Fruit fly (Drosophila melanogaster) whole organism, embryonic: ENCODE results near the gene CG15549.

Experiments
- Adf1 ChIP-seq: fragments of 200-800 bp; sonication (Bioruptor generic); IDR thresholded peaks from 2 replicates; pipeline ENCODE4 v1.3.6; 2022; ENCODE audit warnings: missing biosample characterization, missing genetic modification characterization
- Asciz ChIP-seq: fragments of 200-800 bp; sonication (Bioruptor generic); optimal IDR thresholded peaks from 2 replicates; lab custom pipeline; 2017; ENCODE audit warnings: missing biosample characterization, mild to moderate bottlenecking, missing genetic modification characterization, missing genetic modification reagents
- Bdp1 ChIP-seq: fragments of 200-800 bp; sonication (Bioruptor generic); optimal IDR thresholded peaks from 3 replicates; lab custom pipeline; 2016; ENCODE audit warnings: missing biosample characterization, missing genetic modification characterization
- Blimp-1 ChIP-seq: fragments of 200-800 bp; sonication (Bioruptor generic); optimal IDR thresholded peaks from 3 replicates; lab custom pipeline; 2018; ENCODE audit warnings: missing biosample characterization, missing genetic modification characterization, mild to moderate bottlenecking, moderate library complexity, missing genetic modification reagents
- CG10209 ChIP-seq: fragments of 200-800 bp; sonication (Bioruptor generic); optimal IDR thresholded peaks from 3 replicates; lab custom pipeline; 2017; ENCODE audit warnings: missing biosample characterization, mild to moderate bottlenecking, missing genetic modification characterization, missing genetic modification reagents
- CG11247 ChIP-seq: fragments of 200-800 bp; sonication (Bioruptor generic); IDR thresholded peaks from 2 replicates; pipeline ENCODE4 v1.3.6; 2022; ENCODE audit warnings: missing biosample characterization, missing genetic modification characterization
- CG12071 ChIP-seq: fragments of 200-800 bp; sonication (Bioruptor generic); optimal IDR thresholded peaks from 3 replicates; lab custom pipeline; 2018; ENCODE audit warnings: missing biosample characterization, mild to moderate bottlenecking, missing genetic modification characterization
- CG12299 ChIP-seq: fragments of 200-800 bp; sonication (Bioruptor generic); optimal IDR thresholded peaks from 2 replicates; lab custom pipeline; 2018; ENCODE audit warnings: missing biosample characterization, mild to moderate bottlenecking, missing genetic modification characterization
- CG12769 ChIP-seq: fragments of 200-800 bp; sonication (Bioruptor generic); optimal IDR thresholded peaks from 2 replicates; lab custom pipeline; 2019; ENCODE audit warnings: missing biosample characterization, mild to moderate bottlenecking, missing genetic modification characterization, moderate library complexity
- CG14667 ChIP-seq: fragments of 200-800 bp; sonication (Bioruptor generic); IDR thresholded peaks from 2 replicates; pipeline ENCODE4 v1.3.6; 2022; ENCODE audit warnings: missing biosample characterization, missing genetic modification characterization
- CG16815 ChIP-seq: fragments of 200-800 bp; sonication (Bioruptor generic); optimal IDR thresholded peaks from 3 replicates; lab custom pipeline; 2017; ENCODE audit warnings: missing biosample characterization, mild to moderate bottlenecking, missing genetic modification characterization
- CG16863 ChIP-seq: fragments of 200-800 bp; sonication (Bioruptor generic); optimal IDR thresholded peaks from 3 replicates; lab custom pipeline; 2016; ENCODE audit warnings: missing biosample characterization, missing genetic modification characterization
- CG30403 ChIP-seq: fragments of 200-800 bp; sonication (Bioruptor generic); optimal IDR thresholded peaks from 3 replicates; lab custom pipeline; 2016; ENCODE audit warnings: missing biosample characterization, missing genetic modification characterization
- CG4328 ChIP-seq: fragments of 200-800 bp; sonication (Bioruptor generic); optimal IDR thresholded peaks from 3 replicates; lab custom pipeline; 2017; ENCODE audit warnings: missing biosample characterization, missing genetic modification reagents, missing genetic modification characterization
- CG4424 ChIP-seq: fragments of 200-800 bp; sonication (Bioruptor generic); optimal IDR thresholded peaks from 3 replicates; lab custom pipeline; 2016; ENCODE audit warnings: missing biosample characterization, missing genetic modification characterization
- CG7839 ChIP-seq: fragments of 200-800 bp; sonication (Bioruptor generic); optimal IDR thresholded peaks from 3 replicates; lab custom pipeline; 2018; ENCODE audit warnings: missing biosample characterization, mild to moderate bottlenecking, missing genetic modification characterization, moderate library complexity
- CG9797 ChIP-seq: fragments of 200-800 bp; sonication (Bioruptor generic); optimal IDR thresholded peaks from 3 replicates; lab custom pipeline; 2018; ENCODE audit warnings: missing biosample characterization, mild to moderate bottlenecking, missing genetic modification characterization
- Camta ChIP-seq: fragments of 200-800 bp; sonication (Bioruptor generic); optimal IDR thresholded peaks from 2 replicates; lab custom pipeline; 2016; ENCODE audit warnings: missing biosample characterization, missing genetic modification characterization
- Deaf1 ChIP-seq: fragments of 200-800 bp; optimal IDR thresholded peaks from 3 replicates; lab custom pipeline; 2019; ENCODE audit warnings: missing biosample characterization, mild to moderate bottlenecking, missing genetic modification characterization, moderate library complexity
- E2f1 ChIP-seq: fragments of 200-800 bp; sonication (Bioruptor generic); IDR thresholded peaks from 2 replicates; pipeline ENCODE4 v1.3.6; 2022; ENCODE audit warnings: missing biosample characterization, missing genetic modification characterization
- Fer1 ChIP-seq: fragments of 200-800 bp; sonication (Bioruptor generic); optimal IDR thresholded peaks from 2 replicates; lab custom pipeline; 2017; ENCODE audit warnings: missing biosample characterization, mild to moderate bottlenecking, missing genetic modification characterization
- Gsc ChIP-seq: fragments of 200-800 bp; sonication (Bioruptor generic); IDR thresholded peaks from 2 replicates; pipeline ENCODE4 v1.3.6; 2022; ENCODE audit warnings: missing biosample characterization, missing genetic modification characterization
- HHEX ChIP-seq: fragments of 200-800 bp; sonication (Bioruptor generic); optimal IDR thresholded peaks from 3 replicates; lab custom pipeline; 2017; ENCODE audit warnings: missing biosample characterization, mild to moderate bottlenecking, missing genetic modification characterization, missing genetic modification reagents
- HLH4C ChIP-seq: fragments of 200-800 bp; sonication (Bioruptor generic); IDR thresholded peaks from 3 replicates; pipeline ENCODE4 v1.3.6; 2022; ENCODE audit warnings: missing biosample characterization, missing genetic modification characterization; ENCODE audit not compliant: partially characterized antibody
- Hey ChIP-seq: fragments of 200-800 bp; sonication (Bioruptor generic); optimal IDR thresholded peaks from 3 replicates; lab custom pipeline; 2018; ENCODE audit warnings: missing biosample characterization, mild to moderate bottlenecking, missing genetic modification characterization
- Hsf ChIP-seq: fragments of 200-800 bp; sonication (Bioruptor generic); optimal IDR thresholded peaks from 3 replicates; lab custom pipeline; 2016; ENCODE audit warnings: missing biosample characterization, missing genetic modification characterization
- Mad ChIP-seq: fragments of 200-800 bp; sonication (Bioruptor generic); optimal IDR thresholded peaks from 2 replicates; lab custom pipeline; 2016; ENCODE audit warnings: missing biosample characterization, missing genetic modification characterization
- NFAT ChIP-seq: fragments of 200-800 bp; sonication (Bioruptor generic); IDR thresholded peaks from 2 replicates; pipeline ENCODE4 v1.3.6; 2022; ENCODE audit warnings: missing biosample characterization, missing genetic modification characterization
- Oli ChIP-seq: fragments of 200-800 bp; sonication (Bioruptor generic); optimal IDR thresholded peaks from 2 replicates; lab custom pipeline; 2018; ENCODE audit warnings: missing biosample characterization, mild to moderate bottlenecking, missing genetic modification characterization, moderate library complexity
- Rx ChIP-seq: fragments of 200-800 bp; sonication (Bioruptor generic); IDR thresholded peaks from 2 replicates; pipeline ENCODE4 v1.3.6; 2022; ENCODE audit warnings: missing biosample characterization, missing genetic modification characterization
- Vsx1 ChIP-seq: fragments of 200-800 bp; sonication (Bioruptor generic); optimal IDR thresholded peaks from 2 replicates; lab custom pipeline; 2017; ENCODE audit warnings: missing biosample characterization, mild to moderate bottlenecking, missing genetic modification characterization, missing genetic modification reagents
- al ChIP-seq: fragments of 200-800 bp; sonication (Bioruptor generic); IDR thresholded peaks from 2 replicates; pipeline ENCODE4 v1.3.6; 2022; ENCODE audit warnings: missing biosample characterization, missing genetic modification characterization
- cas ChIP-seq: fragments of 200-800 bp; sonication (Bioruptor generic); IDR thresholded peaks from 2 replicates; pipeline ENCODE4 v1.3.6; 2022; ENCODE audit warnings: missing biosample characterization, missing genetic modification characterization
- disco-r ChIP-seq: fragments of 200-800 bp; sonication (Bioruptor generic); optimal IDR thresholded peaks from 2 replicates; lab custom pipeline; 2016; ENCODE audit warnings: missing biosample characterization, missing genetic modification characterization
- dmrt11E ChIP-seq: fragments of 200-800 bp; sonication (Bioruptor generic); optimal IDR thresholded peaks from 3 replicates; lab custom pipeline; 2018; ENCODE audit warnings: missing biosample characterization, mild to moderate bottlenecking, missing genetic modification characterization, moderate library complexity
- en ChIP-seq: fragments of 200-800 bp; sonication (Bioruptor generic); optimal IDR thresholded peaks from 2 replicates; lab custom pipeline; 2016; ENCODE audit warnings: missing biosample characterization, missing genetic modification characterization
- lab ChIP-seq: fragments of 200-800 bp; sonication (Bioruptor generic); optimal IDR thresholded peaks from 3 replicates; lab custom pipeline; 2017; ENCODE audit warnings: missing biosample characterization, missing genetic modification characterization, mild to moderate bottlenecking, moderate library complexity, missing genetic modification reagents
- lbe ChIP-seq: fragments of 200-800 bp; sonication (Bioruptor generic); optimal IDR thresholded peaks from 2 replicates; lab custom pipeline; 2016; ENCODE audit warnings: missing biosample characterization, mild to moderate bottlenecking, missing genetic modification characterization
- nmo ChIP-seq: fragments of 200-800 bp; sonication (Bioruptor generic); optimal IDR thresholded peaks from 2 replicates; lab custom pipeline; 2018; ENCODE audit warnings: missing biosample characterization, mild to moderate bottlenecking, missing genetic modification characterization, moderate library complexity
- p53 ChIP-seq: fragments of 200-800 bp; sonication (Bioruptor generic); optimal IDR thresholded peaks from 2 replicates; lab custom pipeline; 2016; ENCODE audit warnings: missing biosample characterization, missing genetic modification characterization
- pita ChIP-seq: fragments of 200-800 bp; sonication (Bioruptor generic); optimal IDR thresholded peaks from 2 replicates; lab custom pipeline; 2017; ENCODE audit warnings: missing biosample characterization, mild to moderate bottlenecking, missing genetic modification characterization
- pros ChIP-seq: fragments of 200-800 bp; sonication (Bioruptor generic); optimal IDR thresholded peaks from 3 replicates; lab custom pipeline; 2019; ENCODE audit warnings: missing biosample characterization, mild to moderate bottlenecking, missing genetic modification characterization, moderate library complexity
- psq ChIP-seq: fragments of 200-800 bp; sonication (Bioruptor generic); optimal IDR thresholded peaks from 2 replicates; lab custom pipeline; 2017; ENCODE audit warnings: missing biosample characterization, missing genetic modification characterization
- pum ChIP-seq: fragments of 200-800 bp; sonication (Bioruptor generic); optimal IDR thresholded peaks from 2 replicates; lab custom pipeline; 2016; ENCODE audit warnings: missing biosample characterization, missing genetic modification characterization
- rib ChIP-seq: fragments of 200-800 bp; sonication (Bioruptor generic); IDR thresholded peaks from 2 replicates; pipeline ENCODE4 v1.3.6; 2022; ENCODE audit warnings: missing biosample characterization, missing genetic modification characterization
- seq ChIP-seq: fragments of 200-800 bp; sonication (Bioruptor generic); IDR thresholded peaks from 2 replicates; pipeline ENCODE4 v1.3.6; 2022; ENCODE audit warnings: missing biosample characterization, missing genetic modification characterization
- sima ChIP-seq: fragments of 200-800 bp; sonication (Bioruptor generic); optimal IDR thresholded peaks from 2 replicates; lab custom pipeline; 2016; ENCODE audit warnings: missing biosample characterization, missing genetic modification characterization
- stwl ChIP-seq: fragments of 200-800 bp; sonication (Bioruptor generic); optimal IDR thresholded peaks from 3 replicates; lab custom pipeline; 2018; ENCODE audit warnings: missing biosample characterization, mild to moderate bottlenecking, missing genetic modification characterization, moderate library complexity
- tap ChIP-seq: fragments of 200-800 bp; optimal IDR thresholded peaks from 3 replicates; lab custom pipeline; 2019; ENCODE audit warnings: missing biosample characterization, mild to moderate bottlenecking, missing genetic modification characterization, moderate library complexity
- z ChIP-seq: fragments of 200-800 bp; sonication (Bioruptor generic); IDR thresholded peaks from 3 replicates; pipeline ENCODE4 v1.3.6; 2022; ENCODE audit warnings: missing biosample characterization, missing genetic modification characterization

CG15549 gene

DNA sequence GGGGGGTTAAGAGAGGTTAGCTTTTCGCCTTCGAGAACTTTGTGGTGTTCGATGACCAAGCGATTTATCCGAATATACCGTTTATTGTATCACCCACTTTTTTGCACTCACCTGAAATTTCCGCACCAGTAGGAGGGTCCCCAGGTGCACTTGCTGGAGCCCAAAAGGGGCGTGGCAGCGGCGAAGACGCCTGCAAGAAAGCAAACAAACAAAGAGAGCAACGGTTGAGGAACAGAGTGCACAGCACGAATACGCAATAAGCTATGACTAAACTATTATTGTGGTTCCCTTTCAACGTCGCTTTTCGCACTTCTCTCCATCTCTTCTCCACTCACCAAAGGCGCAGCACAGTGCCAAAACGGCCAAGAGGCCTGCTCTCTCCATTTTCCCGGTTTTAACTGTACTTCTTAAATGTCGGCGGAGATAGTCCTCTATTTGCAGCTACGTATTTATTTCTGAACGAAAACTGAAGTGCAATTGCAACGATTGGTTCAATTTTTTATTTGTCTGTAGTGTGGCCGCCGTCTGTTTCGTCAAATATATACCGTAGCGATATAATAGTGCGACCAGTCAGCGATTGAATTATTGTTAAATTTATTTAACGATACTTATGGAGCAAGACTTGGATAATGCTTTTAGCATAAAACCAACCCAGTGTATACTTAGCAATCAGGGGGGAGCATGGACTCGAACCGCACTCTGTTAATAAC lies 47.6 kb downstream of the CG15549 start, which contains the start of gene Sap-r (continued):
- no peak for TF ChIP-seq Hey
- TF ChIP-seq dmrt11E (tag; lab: Kevin White, UChicago), result no peak
- TF ChIP-seq CG4328 (GFP tag; lab: Kevin White, UChicago), result no peak
- peak; percentile 7 for TF ChIP-seq Hsf (GFP tag; lab: Kevin White, UChicago)
- peak; percentile 98 for TF ChIP-seq pita (GFP tag; lab: Kevin White, UChicago)
- TF ChIP-seq CG10209 (GFP tag; lab: Kevin White, UChicago), result no peak
- TF ChIP-seq Adf1 (GFP tag; lab: Robert Waterston, UW), result no peak
- peak; percentile 31 for TF ChIP-seq Mad (GFP tag; lab: Kevin White, UChicago)
- TF ChIP-seq HHEX (GFP tag; lab: Kevin White, UChicago), result no peak
- TF ChIP-seq sima, result no peak
- no peak for TF ChIP-seq pum (GFP tag; lab: Kevin White, UChicago)
- TF ChIP-seq disco-r, result no peak
- TF ChIP-seq Rx (GFP tag; lab: Robert Waterston, UW), result no peak
- TF ChIP-seq tap (tag; lab: Kevin White, UChicago), result peak; percentile 11
- TF ChIP-seq Bdp1 (GFP tag; lab: Kevin White, UChicago), result no peak
- no peak for TF ChIP-seq CG16863 (GFP tag; lab: Kevin White, UChicago)
- TF ChIP-seq CG9797 (GFP tag; lab: Kevin White, UChicago), result peak; percentile 97
- TF ChIP-seq CG12071 (GFP tag; lab: Kevin White, UChicago), result no peak
- peak; percentile 35 for TF ChIP-seq lab (GFP tag; lab: Kevin White, UChicago)
- TF ChIP-seq cas (GFP tag; lab: Robert Waterston, UW), result no peak
- TF ChIP-seq en (GFP tag; lab: Kevin White, UChicago), result no peak
- TF ChIP-seq NFAT (GFP tag; lab: Robert Waterston, UW), result peak; percentile 7; the same call in 1 of the 2 replicates
- TF ChIP-seq lbe, result peak; percentile 1
- no peak for TF ChIP-seq Deaf1 (tag; lab: Kevin White, UChicago)
- TF ChIP-seq seq (GFP tag; lab: Robert Waterston, UW), result no peak
- no peak for TF ChIP-seq Blimp-1 (GFP tag; lab: Kevin White, UChicago)
- peak; percentile 58 for TF ChIP-seq HLH4C (GFP tag; lab: Robert Waterston, UW)
- no peak for TF ChIP-seq CG11247 (GFP tag; lab: Robert Waterston, UW)
- peak; percentile 91 for TF ChIP-seq stwl (tag; lab: Kevin White, UChicago)
- TF ChIP-seq Oli (tag; lab: Kevin White, UChicago), result no peak
- TF ChIP-seq CG12769 (tag; lab: Kevin White, UChicago), result peak; percentile 60
- peak; percentile 69 for TF ChIP-seq psq
- no peak for TF ChIP-seq pros (GFP tag; lab: Kevin White, UChicago)
- TF ChIP-seq Camta, result no peak
- no peak for TF ChIP-seq Vsx1 (GFP tag; lab: Kevin White, UChicago)
- no peak for TF ChIP-seq E2f1 (GFP tag; lab: Robert Waterston, UW)
- no peak for TF ChIP-seq CG4424 (GFP tag; lab: Kevin White, UChicago)
- TF ChIP-seq CG12299 (tag; lab: Kevin White, UChicago), result peak; percentile 34
- no peak for TF ChIP-seq CG30403
- peak; percentile 50 for TF ChIP-seq Fer1
- no peak for TF ChIP-seq CG14667
- TF ChIP-seq nmo (GFP tag; lab: Kevin White, UChicago), result peak; percentile 65
- no peak for TF ChIP-seq Asciz (GFP tag; lab: Kevin White, UChicago)
- no peak for TF ChIP-seq CG16815 (GFP tag; lab: Kevin White, UChicago)
- TF ChIP-seq al (GFP tag; lab: Robert Waterston, UW), result no peak
- TF ChIP-seq rib (GFP tag; lab: Robert Waterston, UW), result no peak
- TF ChIP-seq p53 (GFP tag; lab: Kevin White, UChicago), result no peak
- no peak for TF ChIP-seq Gsc (GFP tag; lab: Robert Waterston, UW)
- no peak for TF ChIP-seq z (GFP tag; lab: Robert Waterston, UW)
- peak; percentile 2 for TF ChIP-seq CG7839 (tag; lab: Kevin White, UChicago)
